Fruit fly (Drosophila melanogaster): Measurements from ENCODE around the gene Idh.

The Idh gene

dm6 chr3L:8346100-8346980, 14.4 kb downstream of the Idh start, which contains the start of the genes CG7182 and GAPcenA (continued):
- TF ChIP-seq hbn (GFP tag; IDR thresholded peaks at IDR 0.05; ENCODE audit: partially characterized antibody) (peak; percentile 40; the same call in 1 of the 2 replicates), amos (GFP tag; IDR thresholded peaks at IDR 0.05; ENCODE audit: partially characterized antibody) (peak; percentile 35; the same call in 1 of the 2 replicates), Hey (tag; optimal IDR thresholded peaks at IDR 0.05) (no peak), CG6654 (GFP tag; optimal IDR thresholded peaks at IDR 0.05) (peak; percentile 22), lmd (GFP tag; IDR thresholded peaks at IDR 0.05) (peak; percentile 33; the same call in 1 of the 2 replicates), vvl (GFP tag; IDR thresholded peaks at IDR 0.05) (peak; percentile 53), twi (tag; optimal IDR thresholded peaks at IDR 0.05) (peak; percentile 76), PHDP (tag; optimal IDR thresholded peaks at IDR 0.05) (peak; percentile 74), br (optimal IDR thresholded peaks at IDR 0.05) (no peak), Hr39 (optimal IDR thresholded peaks at IDR 0.05) (no peak), cas (GFP tag; IDR thresholded peaks at IDR 0.05) (no peak), zfh1 (GFP tag; IDR thresholded peaks at IDR 0.05) (no peak), insv (GFP tag; optimal IDR thresholded peaks at IDR 0.05) (peak in 1 of 2 experiments; percentile 46), lola (GFP tag; optimal IDR thresholded peaks at IDR 0.05) (peak in 1 of 3 experiments; percentile 77), CG4707 (GFP tag; optimal IDR thresholded peaks at IDR 0.05) (no peak), YL-1 (GFP tag; optimal IDR thresholded peaks at IDR 0.05) (peak; percentile 76), B-H2 (GFP tag; optimal IDR thresholded peaks at IDR 0.05) (peak; percentile 83), CG9932 (GFP tag; IDR thresholded peaks at IDR 0.05) (peak; percentile 82), CG17829 (tag; optimal IDR thresholded peaks at IDR 0.05) (peak; percentile 83), CG7928 (GFP tag; optimal IDR thresholded peaks at IDR 0.05) (no peak), exex (tag; optimal IDR thresholded peaks at IDR 0.05) (peak; percentile 31), Doc2 (GFP tag; IDR thresholded peaks at IDR 0.05) (no peak), Lim3 (GFP tag; IDR thresholded peaks at IDR 0.05) (no peak), Lpt (GFP tag; optimal IDR thresholded peaks at IDR 0.05) (no peak), scrt (GFP tag; optimal IDR thresholded peaks at IDR 0.05) (peak; percentile 48), CG6689 (GFP tag; IDR thresholded peaks at IDR 0.05) (peak; percentile 52; the same call in 1 of the 2 replicates), BEAF-32 (GFP tag; optimal IDR thresholded peaks at IDR 0.05) (peak; percentile 72), al (GFP tag; IDR thresholded peaks at IDR 0.05) (peak; percentile 65), D (optimal IDR thresholded peaks at IDR 0.05) (no peak), D (GFP tag; optimal IDR thresholded peaks at IDR 0.05) (peak; percentile 53), CG8944 (GFP tag; optimal IDR thresholded peaks at IDR 0.05) (no peak), ham (GFP tag; IDR thresholded peaks at IDR 0.05) (no peak), CG7745 (tag; optimal IDR thresholded peaks at IDR 0.05) (no peak), CG5245 (GFP tag; optimal IDR thresholded peaks at IDR 0.05) (peak; percentile 34), ttk (GFP tag; IDR thresholded peaks at IDR 0.05) (0 out of 2 replicates have a peak, but pooled peaks have one; percentile 10), CG8290 (GFP tag; optimal IDR thresholded peaks at IDR 0.05) (peak; percentile 76), CG8290 (tag; optimal IDR thresholded peaks at IDR 0.05) (peak in 1 of 2 experiments; percentile 38), CG14965 (GFP tag; optimal IDR thresholded peaks at IDR 0.05; ENCODE audit: borderline replicate concordance) (no peak), Bgb (GFP tag; IDR thresholded peaks at IDR 0.05; ENCODE audit: partially characterized antibody) (peak; percentile 26; the same call in 1 of the 2 replicates), Myb (GFP tag; optimal IDR thresholded peaks at IDR 0.05) (peak; percentile 22), danr (GFP tag; IDR thresholded peaks at IDR 0.05) (no peak), Dbx (GFP tag; IDR thresholded peaks at IDR 0.05) (peak; percentile 46; the same call in 1 of the 3 replicates), CG32532 (GFP tag; IDR thresholded peaks at IDR 0.05) (peak; percentile 45), CrebB (tag; optimal IDR thresholded peaks at IDR 0.05) (no peak), lbe (GFP tag; optimal IDR thresholded peaks at IDR 0.05) (peak; percentile 76), Mad (GFP tag; optimal IDR thresholded peaks at IDR 0.05) (no peak), kay (GFP tag; optimal IDR thresholded peaks at IDR 0.05) (peak; percentile 33), Antp (GFP tag; optimal IDR thresholded peaks at IDR 0.05) (peak; percentile 16), cad (GFP tag; optimal IDR thresholded peaks at IDR 0.05) (no peak), ac (GFP tag; optimal IDR thresholded peaks at IDR 0.05) (no peak)

Measured in whole organism, embryonic.